Fruit fly (Drosophila melanogaster) whole organism, prepupa: Measurements from ENCODE around the gene CG18281.

Experiments used
- CG3032 ChIP-seq: fragments of 200-800 bp; optimal IDR thresholded peaks from 2 replicates; lab custom pipeline; 2019; ENCODE audit warnings: missing biosample characterization, mild to moderate bottlenecking, missing genetic modification characterization, moderate library complexity
- CG6792 ChIP-seq: fragments of 200-800 bp; sonication (Bioruptor generic); optimal IDR thresholded peaks from 3 replicates; lab custom pipeline; 2016; ENCODE audit warnings: missing biosample characterization, missing genetic modification characterization
- CG6854 ChIP-seq: fragments of 200-800 bp; sonication (Bioruptor generic); optimal IDR thresholded peaks from 2 replicates; lab custom pipeline; 2017; ENCODE audit warnings: missing biosample characterization, mild to moderate bottlenecking, missing genetic modification characterization
- Hr38 ChIP-seq: sonication (Bioruptor generic); optimal IDR thresholded peaks from 2 replicates; lab custom pipeline; 2016; ENCODE audit warnings: missing biosample characterization, missing genetic modification characterization
- OdsH ChIP-seq: fragments of 200-800 bp; sonication (Bioruptor generic); optimal IDR thresholded peaks from 3 replicates; lab custom pipeline; 2016; ENCODE audit warnings: missing biosample characterization, missing genetic modification characterization
- Sox102F ChIP-seq: fragments of 200-800 bp; sonication (Bioruptor generic); optimal IDR thresholded peaks from 2 replicates; lab custom pipeline; 2016; ENCODE audit warnings: missing biosample characterization, mild to moderate bottlenecking, missing genetic modification characterization
- ss ChIP-seq, 2 experiments: fragments of 200-800 bp; sonication (Bioruptor generic); optimal IDR thresholded peaks; 2 replicates in 1 of 2; 3 replicates in 1 of 2; lab custom pipeline; 2017 to 2018; ENCODE audit warnings: mild to moderate bottlenecking in 2 of 2, missing biosample characterization in 2 of 2, missing genetic modification characterization in 2 of 2, moderate library complexity in 1 of 2

dm6 chr3L:20538458-20538857 lies 38.8 kb downstream of the CG18281 start:
- TF ChIP-seq OdsH (GFP tag; lab: Kevin White, UChicago) (no peak), CG3032 (tag; lab: Kevin White, UChicago) (no peak), ss (GFP tag; optimal IDR thresholded peaks at IDR 0.05; lab: Kevin White, UChicago) (no peak), Sox102F (GFP tag; lab: Kevin White, UChicago) (no peak), CG6792 (GFP tag; lab: Kevin White, UChicago) (no peak), CG6854 (GFP tag; lab: Kevin White, UChicago) (no peak), Hr38 (GFP tag; lab: Kevin White, UChicago) (no peak)
